Fruit fly (Drosophila melanogaster) whole organism, embryonic: ENCODE data around the gene gukh.

Experiments used
- Ada2b ChIP-seq: fragments of 200-800 bp; sonication (Bioruptor generic); IDR thresholded peaks from 2 replicates; pipeline ENCODE4 v1.3.6; 2022; ENCODE audit warnings: missing biosample characterization, missing genetic modification characterization
- CG10321 ChIP-seq: fragments of 200-800 bp; sonication (Bioruptor generic); IDR thresholded peaks from 2 replicates; pipeline ENCODE4 v1.3.6; 2022; ENCODE audit warnings: missing biosample characterization, missing genetic modification characterization
- CG10431 ChIP-seq: fragments of 200-800 bp; sonication (Bioruptor generic); optimal IDR thresholded peaks from 3 replicates; lab custom pipeline; 2018; ENCODE audit warnings: missing biosample characterization, mild to moderate bottlenecking, missing genetic modification characterization
- CG10959 ChIP-seq: fragments of 200-800 bp; sonication (Bioruptor generic); IDR thresholded peaks from 2 replicates; pipeline ENCODE4 v1.3.6; 2022; ENCODE audit warnings: missing biosample characterization, missing genetic modification characterization
- CG11093 ChIP-seq: fragments of 200-800 bp; sonication (Bioruptor generic); IDR thresholded peaks from 3 replicates; pipeline ENCODE4 v1.3.6; 2022; ENCODE audit warnings: missing biosample characterization, missing genetic modification characterization
- CG12769 ChIP-seq: fragments of 200-800 bp; sonication (Bioruptor generic); optimal IDR thresholded peaks from 2 replicates; lab custom pipeline; 2019; ENCODE audit warnings: missing biosample characterization, mild to moderate bottlenecking, missing genetic modification characterization, moderate library complexity
- CG14050 ChIP-seq: fragments of 200-800 bp; sonication (Bioruptor generic); IDR thresholded peaks from 3 replicates; pipeline ENCODE4 v1.3.6; 2022; ENCODE audit warnings: missing biosample characterization, missing genetic modification characterization
- CG14441 ChIP-seq: fragments of 200-800 bp; sonication (Bioruptor generic); IDR thresholded peaks from 2 replicates; pipeline ENCODE4 v1.3.6; 2022; ENCODE audit warnings: missing biosample characterization, missing genetic modification characterization
- CG17385 ChIP-seq: fragments of 200-800 bp; sonication (Bioruptor generic); optimal IDR thresholded peaks from 3 replicates; lab custom pipeline; 2018; ENCODE audit warnings: missing biosample characterization, mild to moderate bottlenecking, missing genetic modification characterization
- CG17612 ChIP-seq: fragments of 200-800 bp; sonication (Bioruptor generic); IDR thresholded peaks from 2 replicates; pipeline ENCODE4 v1.3.6; 2022; ENCODE audit warnings: missing biosample characterization, missing genetic modification characterization
- CG18011 ChIP-seq: fragments of 200-800 bp; sonication (Bioruptor generic); optimal IDR thresholded peaks from 2 replicates; lab custom pipeline; 2017; ENCODE audit warnings: missing biosample characterization, missing genetic modification characterization, mild to moderate bottlenecking, moderate library complexity, missing genotype
- CG3065 ChIP-seq: fragments of 200-800 bp; sonication (Bioruptor generic); optimal IDR thresholded peaks from 2 replicates; lab custom pipeline; 2016; ENCODE audit warnings: missing biosample characterization, missing genetic modification characterization
- CG4282 ChIP-seq: fragments of 200-800 bp; sonication (Bioruptor generic); optimal IDR thresholded peaks from 2 replicates; lab custom pipeline; 2016; ENCODE audit warnings: missing biosample characterization, missing genetic modification characterization
- CG4617 ChIP-seq: fragments of 200-800 bp; sonication (Bioruptor generic); optimal IDR thresholded peaks from 3 replicates; lab custom pipeline; 2016; ENCODE audit warnings: missing biosample characterization, missing genetic modification characterization, borderline replicate concordance
- CG4707 ChIP-seq: fragments of 200-800 bp; sonication (Bioruptor generic); optimal IDR thresholded peaks from 2 replicates; lab custom pipeline; 2018; ENCODE audit warnings: missing biosample characterization, mild to moderate bottlenecking, missing genetic modification characterization, moderate library complexity
- CG5245 ChIP-seq: fragments of 200-800 bp; sonication (Bioruptor generic); optimal IDR thresholded peaks from 3 replicates; lab custom pipeline; 2016; ENCODE audit warnings: missing biosample characterization, missing genetic modification characterization
- CG5953 ChIP-seq: fragments of 200-800 bp; sonication (Bioruptor generic); IDR thresholded peaks from 2 replicates; pipeline ENCODE4 v1.3.6; 2022; ENCODE audit warnings: missing biosample characterization, missing genetic modification characterization
- CG6654 ChIP-seq: fragments of 200-800 bp; sonication (Bioruptor generic); optimal IDR thresholded peaks from 2 replicates; lab custom pipeline; 2017; ENCODE audit warnings: missing biosample characterization, mild to moderate bottlenecking, missing genetic modification characterization
- CG6683 ChIP-seq: fragments of 200-800 bp; sonication (Bioruptor generic); optimal IDR thresholded peaks from 2 replicates; lab custom pipeline; 2017; ENCODE audit warnings: missing biosample characterization, mild to moderate bottlenecking, missing genetic modification characterization, missing genetic modification reagents
- CG6765 ChIP-seq: fragments of 200-800 bp; sonication (Bioruptor generic); optimal IDR thresholded peaks from 3 replicates; lab custom pipeline; 2017; ENCODE audit warnings: missing biosample characterization, mild to moderate bottlenecking, missing genetic modification characterization
- CG7745 ChIP-seq: fragments of 200-800 bp; sonication (Bioruptor generic); optimal IDR thresholded peaks from 2 replicates; lab custom pipeline; 2018; ENCODE audit warnings: missing biosample characterization, mild to moderate bottlenecking, missing genetic modification characterization, moderate library complexity
- CG8359 ChIP-seq: fragments of 200-800 bp; sonication (Bioruptor generic); optimal IDR thresholded peaks from 2 replicates; lab custom pipeline; 2017; ENCODE audit warnings: missing biosample characterization, mild to moderate bottlenecking, missing genetic modification characterization, borderline replicate concordance
- Dad ChIP-seq: fragments of 200-800 bp; sonication (Bioruptor generic); optimal IDR thresholded peaks from 3 replicates; lab custom pipeline; 2016; ENCODE audit warnings: missing biosample characterization, missing genetic modification characterization
- Ets97D ChIP-seq: fragments of 200-800 bp; sonication (Bioruptor generic); optimal IDR thresholded peaks from 3 replicates; lab custom pipeline; 2016; ENCODE audit warnings: missing biosample characterization, missing genetic modification characterization
- Gug ChIP-seq: fragments of 200-800 bp; sonication (Bioruptor generic); IDR thresholded peaks from 4 replicates; pipeline ENCODE4 v1.3.6; 2022; ENCODE audit warnings: missing biosample characterization, missing genetic modification characterization
- Hey ChIP-seq: fragments of 200-800 bp; sonication (Bioruptor generic); optimal IDR thresholded peaks from 3 replicates; lab custom pipeline; 2018; ENCODE audit warnings: missing biosample characterization, mild to moderate bottlenecking, missing genetic modification characterization
- Hmr ChIP-seq: fragments of 200-800 bp; sonication (Bioruptor generic); optimal IDR thresholded peaks from 3 replicates; lab custom pipeline; 2017; ENCODE audit warnings: mild to moderate bottlenecking, missing biosample characterization, missing genetic modification reagents, missing genetic modification characterization
- Lim3 ChIP-seq: fragments of 200-800 bp; sonication (Bioruptor generic); IDR thresholded peaks from 2 replicates; pipeline ENCODE4 v1.3.6; 2022; ENCODE audit warnings: missing biosample characterization, missing genetic modification characterization
- NK7.1 ChIP-seq: fragments of 200-800 bp; sonication (Bioruptor generic); optimal IDR thresholded peaks from 3 replicates; lab custom pipeline; 2016; ENCODE audit warnings: missing biosample characterization, missing genetic modification characterization
- Nf-YA ChIP-seq: fragments of 200-800 bp; sonication (Bioruptor generic); IDR thresholded peaks from 2 replicates; pipeline ENCODE4 v1.3.6; 2022; ENCODE audit warnings: missing biosample characterization, missing genetic modification characterization
- NfI ChIP-seq: fragments of 200-800 bp; sonication (Bioruptor generic); optimal IDR thresholded peaks from 3 replicates; lab custom pipeline; 2018; ENCODE audit warnings: missing biosample characterization, mild to moderate bottlenecking, missing genetic modification characterization, moderate library complexity
- Sox100B ChIP-seq: fragments of 200-800 bp; sonication (Bioruptor generic); optimal IDR thresholded peaks from 3 replicates; lab custom pipeline; 2018; ENCODE audit warnings: missing biosample characterization, mild to moderate bottlenecking, missing genetic modification characterization
- Ssrp ChIP-seq: fragments of 200-800 bp; sonication (Bioruptor generic); optimal IDR thresholded peaks from 2 replicates; lab custom pipeline; 2018; ENCODE audit warnings: missing biosample characterization, mild to moderate bottlenecking, missing genetic modification characterization, moderate library complexity
- Taf1 ChIP-seq: fragments of 200-800 bp; sonication (Bioruptor generic); IDR thresholded peaks from 2 replicates; pipeline ENCODE4 v1.3.6; 2022; ENCODE audit warnings: missing biosample characterization, missing genetic modification characterization
- ato ChIP-seq: fragments of 200-800 bp; sonication (Bioruptor generic); IDR thresholded peaks from 2 replicates; pipeline ENCODE4 v1.3.6; 2022; ENCODE audit warnings: missing biosample characterization, missing genetic modification characterization; ENCODE audit not compliant: partially characterized antibody
- bbx ChIP-seq: fragments of 200-800 bp; sonication (Bioruptor generic); IDR thresholded peaks from 2 replicates; pipeline ENCODE4 v1.3.6; 2022; ENCODE audit warnings: missing biosample characterization, missing genetic modification characterization; ENCODE audit not compliant: partially characterized antibody
- chm ChIP-seq: fragments of 200-800 bp; sonication (Bioruptor generic); IDR thresholded peaks from 2 replicates; pipeline ENCODE4 v1.3.6; 2022; ENCODE audit warnings: missing biosample characterization, missing genetic modification characterization
- chn ChIP-seq: fragments of 200-800 bp; sonication (Bioruptor generic); optimal IDR thresholded peaks from 2 replicates; lab custom pipeline; 2016; ENCODE audit warnings: missing biosample characterization, missing genetic modification characterization
- emc ChIP-seq: fragments of 200-800 bp; sonication (Bioruptor generic); optimal IDR thresholded peaks from 2 replicates; lab custom pipeline; 2016; ENCODE audit warnings: missing biosample characterization, missing genetic modification characterization
- fd64A ChIP-seq: fragments of 200-800 bp; sonication (Bioruptor generic); optimal IDR thresholded peaks from 3 replicates; lab custom pipeline; 2018; ENCODE audit warnings: missing biosample characterization, mild to moderate bottlenecking, missing genetic modification characterization
- fu2 ChIP-seq: fragments of 200-800 bp; sonication (Bioruptor generic); optimal IDR thresholded peaks from 2 replicates; lab custom pipeline; 2016; ENCODE audit warnings: missing biosample characterization, missing genetic modification characterization
- ind ChIP-seq: fragments of 200-800 bp; sonication (Bioruptor generic); optimal IDR thresholded peaks from 3 replicates; lab custom pipeline; 2016; ENCODE audit warnings: missing biosample characterization, missing genetic modification characterization
- jigr1 ChIP-seq: fragments of 200-800 bp; sonication (Bioruptor generic); IDR thresholded peaks from 3 replicates; pipeline ENCODE4 v1.3.6; 2022; ENCODE audit warnings: missing biosample characterization, missing genetic modification characterization
- lilli ChIP-seq: fragments of 200-800 bp; sonication (Bioruptor generic); optimal IDR thresholded peaks from 3 replicates; lab custom pipeline; 2016; ENCODE audit warnings: missing biosample characterization, missing genetic modification characterization
- lola ChIP-seq, 3 experiments: fragments of >200 bp in 2 of 3; fragments of 200-800 bp in 1 of 3; sonication (Bioruptor generic) in 1 of 3; optimal IDR thresholded peaks; 2 replicates each; lab custom pipeline; 2017 to 2019; ENCODE audit warnings: missing biosample characterization in 3 of 3, missing genetic modification characterization in 3 of 3, mild to moderate bottlenecking in 1 of 3, moderate library complexity in 1 of 3
- p53 ChIP-seq: fragments of 200-800 bp; sonication (Bioruptor generic); optimal IDR thresholded peaks from 2 replicates; lab custom pipeline; 2016; ENCODE audit warnings: missing biosample characterization, missing genetic modification characterization
- sima ChIP-seq: fragments of 200-800 bp; sonication (Bioruptor generic); optimal IDR thresholded peaks from 2 replicates; lab custom pipeline; 2016; ENCODE audit warnings: missing biosample characterization, missing genetic modification characterization
- sisA ChIP-seq: fragments of 200-800 bp; sonication (Bioruptor generic); IDR thresholded peaks from 2 replicates; pipeline ENCODE4 v1.3.6; 2022; ENCODE audit warnings: missing biosample characterization, missing genetic modification characterization
- slbo ChIP-seq: fragments of 200-800 bp; sonication (Bioruptor generic); IDR thresholded peaks from 2 replicates; pipeline ENCODE4 v1.3.6; 2022; ENCODE audit warnings: missing biosample characterization, missing genetic modification characterization
- sqz ChIP-seq: fragments of 200-800 bp; sonication (Bioruptor generic); optimal IDR thresholded peaks from 3 replicates; lab custom pipeline; 2018; ENCODE audit warnings: missing biosample characterization, mild to moderate bottlenecking, missing genetic modification characterization
- stc ChIP-seq: fragments of 200-800 bp; sonication (Bioruptor generic); IDR thresholded peaks from 2 replicates; pipeline ENCODE4 v1.3.6; 2022; ENCODE audit warnings: missing biosample characterization, missing genetic modification characterization

Gene gukh

dm6 chr3R:19028758-19029157 is 44.9 kb downstream of the gukh start, which contains the start of the genes GatA and P5cr (continued):
- no peak for TF ChIP-seq Sox100B
- TF ChIP-seq CG4707 (GFP tag; lab: Kevin White, UChicago): peak; percentile 41
- TF ChIP-seq NK7.1: peak; percentile 73
- peak; percentile 67 for TF ChIP-seq CG5953 (GFP tag; lab: Robert Waterston, UW)
- peak; percentile 38; the same call in 1 of the 2 replicates for TF ChIP-seq chm (GFP tag; lab: Robert Waterston, UW)
- peak; percentile 58 for TF ChIP-seq Hey (tag; lab: Kevin White, UChicago)
- TF ChIP-seq CG17385: peak; percentile 72
- TF ChIP-seq sqz (GFP tag; lab: Kevin White, UChicago): no peak
- TF ChIP-seq fu2 (GFP tag; lab: Kevin White, UChicago): peak; percentile 92
- TF ChIP-seq Ssrp: peak; percentile 21
- TF ChIP-seq Ada2b (GFP tag; lab: Robert Waterston, UW): peak; percentile 76
- peak; percentile 61 for TF ChIP-seq CG6683
- peak; percentile 56; the same call in 1 of the 2 replicates for TF ChIP-seq Taf1 (GFP tag; lab: Robert Waterston, UW)
- TF ChIP-seq ato (GFP tag; lab: Robert Waterston, UW): no peak
- TF ChIP-seq sisA (GFP tag; lab: Robert Waterston, UW): peak; percentile 66
- peak; percentile 38 for TF ChIP-seq Ets97D (GFP tag; lab: Kevin White, UChicago)
- no peak for TF ChIP-seq CG17612 (GFP tag; lab: Robert Waterston, UW)
- peak; percentile 91 for TF ChIP-seq ind (GFP tag; lab: Kevin White, UChicago)
- TF ChIP-seq Gug (GFP tag; lab: Robert Waterston, UW): peak; percentile 96
- TF ChIP-seq jigr1 (GFP tag; lab: Robert Waterston, UW): no peak
- no peak for TF ChIP-seq fd64A (GFP tag; lab: Kevin White, UChicago)
- peak; percentile 70 for TF ChIP-seq CG18011 (GFP tag; lab: Kevin White, UChicago)
- no peak for TF ChIP-seq Lim3 (GFP tag; lab: Robert Waterston, UW)
- TF ChIP-seq CG4282 (GFP tag; lab: Kevin White, UChicago): peak; percentile 70
- TF ChIP-seq CG10321 (GFP tag; lab: Robert Waterston, UW): peak; percentile 51; the same call in 1 of the 2 replicates
- peak; percentile 14; the same call in 1 of the 3 replicates for TF ChIP-seq CG14050 (GFP tag; lab: Robert Waterston, UW)
- peak; percentile 88 for TF ChIP-seq Hmr (GFP tag; lab: Kevin White, UChicago)
- peak; percentile 97 for TF ChIP-seq slbo (GFP tag; lab: Robert Waterston, UW)
- no peak; the same call in 2 of the 3 replicates for TF ChIP-seq CG11093 (GFP tag; lab: Robert Waterston, UW)
- TF ChIP-seq stc (GFP tag; lab: Robert Waterston, UW): peak; percentile 75
- peak; percentile 96 for TF ChIP-seq CG12769
- TF ChIP-seq sima (GFP tag; lab: Kevin White, UChicago): peak; percentile 5
- TF ChIP-seq p53: peak; percentile 72
- peak; percentile 83 for TF ChIP-seq CG14441 (GFP tag; lab: Robert Waterston, UW)
- TF ChIP-seq CG6765 (GFP tag; lab: Kevin White, UChicago): peak; percentile 70
- peak; percentile 97 for TF ChIP-seq lilli (GFP tag; lab: Kevin White, UChicago)
- TF ChIP-seq Dad (GFP tag; lab: Kevin White, UChicago): peak; percentile 87
- peak; percentile 84 for TF ChIP-seq chn (GFP tag; lab: Kevin White, UChicago)
- peak; percentile 33 for TF ChIP-seq CG3065 (GFP tag; lab: Kevin White, UChicago)
- TF ChIP-seq CG5245 (GFP tag; lab: Kevin White, UChicago): peak; percentile 69
- TF ChIP-seq Nf-YA (GFP tag; lab: Robert Waterston, UW): peak; percentile 46; the same call in 1 of the 2 replicates
- TF ChIP-seq CG4617 (GFP tag; lab: Kevin White, UChicago): peak; percentile 80
- TF ChIP-seq CG7745 (tag; lab: Kevin White, UChicago): no peak
- TF ChIP-seq lola (GFP tag; optimal IDR thresholded peaks at IDR 0.05; lab: Kevin White, UChicago): no peak
- TF ChIP-seq NfI (GFP tag; lab: Kevin White, UChicago): peak; percentile 90
- no peak for TF ChIP-seq CG10959 (GFP tag; lab: Robert Waterston, UW)
- TF ChIP-seq CG8359 (GFP tag; lab: Kevin White, UChicago): no peak
- no peak for TF ChIP-seq bbx (GFP tag; lab: Robert Waterston, UW)
- TF ChIP-seq CG10431 (GFP tag; lab: Kevin White, UChicago): peak; percentile 5
- TF ChIP-seq emc (GFP tag; lab: Kevin White, UChicago): peak; percentile 77
- peak; percentile 42 for TF ChIP-seq CG6654
